Fruit fly (Drosophila melanogaster) whole organism: ENCODE results near the gene Rsf1.

Source experiments
- CG8478 ChIP-seq: fragments of >200 bp; optimal IDR thresholded peaks from 2 replicates; lab custom pipeline; 2018; ENCODE audit warnings: inconsistent platforms
- Dll ChIP-seq: fragments of >200 bp; optimal IDR thresholded peaks from 2 replicates; lab custom pipeline; 2017
- pan ChIP-seq: fragments of >200 bp; optimal IDR thresholded peaks from 2 replicates; lab custom pipeline; 2017
- psq ChIP-seq: fragments of >200 bp; optimal IDR thresholded peaks from 2 replicates; lab custom pipeline; 2017

dm6 chr2L:10261774-10262173 lies 1.6 kb downstream of the Rsf1 start:
- TF ChIP-seq CG8478 (lab: Kevin White, UChicago) (no peak), psq (lab: Kevin White, UChicago) (no peak), pan (lab: Kevin White, UChicago) (no peak), Dll (lab: Kevin White, UChicago) (no peak)
